Worm (Caenorhabditis elegans) whole organism, L3 larva: Measurements from ENCODE around the gene C14A11.9.

ENCODE experiments used
- ceh-82 ChIP-seq: fragments of 150-350 bp; optimal IDR thresholded peaks from 2 replicates; lab custom pipeline; 2014; ENCODE audit warnings: missing biosample characterization, missing genetic modification characterization
- egl-27 ChIP-seq: sonication (generic microtip); optimal IDR thresholded peaks from 4 replicates; lab custom pipeline; 2017; ENCODE audit warnings: missing biosample characterization, missing genetic modification reagents, missing genetic modification characterization
- fkh-10 ChIP-seq: sonication (generic microtip); optimal IDR thresholded peaks from 2 replicates; lab custom pipeline; 2017; ENCODE audit warnings: missing biosample characterization, missing genetic modification reagents, missing genetic modification characterization
- hmg-11 ChIP-seq: sonication (generic microtip); optimal IDR thresholded peaks from 2 replicates; lab custom pipeline; 2016; ENCODE audit warnings: missing genetic modification characterization, missing compliant biosample characterization
- nfya-1 ChIP-seq: sonication (generic microtip); optimal IDR thresholded peaks from 2 replicates; lab custom pipeline; 2017; ENCODE audit warnings: missing genetic modification characterization, mild to moderate bottlenecking, missing compliant biosample characterization, antibody characterized with exemption, moderate library complexity; ENCODE audit not compliant: insufficient read depth
- nhr-77 ChIP-seq: fragments of 150-350 bp; optimal IDR thresholded peaks from 2 replicates; lab custom pipeline; 2014; ENCODE audit warnings: missing biosample characterization, missing genetic modification characterization

DNA sequence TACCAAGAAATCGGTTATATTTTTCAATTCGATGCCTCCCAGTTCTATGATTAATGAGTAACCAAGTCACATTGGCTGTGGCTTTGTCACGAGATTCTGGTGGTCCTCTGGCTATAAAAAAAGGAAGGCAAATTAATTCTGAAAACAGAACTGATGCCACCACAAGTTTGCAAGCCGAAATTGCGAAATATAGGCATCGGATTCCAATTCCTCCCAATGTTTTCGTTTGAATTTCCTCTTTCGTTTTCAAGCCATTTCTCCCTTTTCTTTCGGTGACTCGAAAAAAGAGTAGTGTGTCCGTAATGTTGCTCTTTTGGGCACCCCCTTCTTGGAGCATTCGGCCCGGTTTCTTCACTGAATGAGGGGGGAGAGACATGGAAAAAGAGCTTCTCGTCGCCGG is 39.8 kb downstream of the C14A11.9 start, which contains the start of gene F55F1.2:
- TF ChIP-seq ceh-82 (tag; lab: Kevin White, UChicago) (no peak), nfya-1 (tag; lab: Kevin White, UChicago) (no peak), egl-27 (tag; lab: Kevin White, UChicago) (no peak), nhr-77 (no peak), hmg-11 (tag; lab: Kevin White, UChicago) (peak; percentile 41), fkh-10 (GFP tag; lab: Kevin White, UChicago) (no peak)
